Fruit fly (Drosophila melanogaster) whole organism, embryonic: ENCODE measurements around the gene CG2533.

Experiments
- Awh ChIP-seq: fragments of 200-800 bp; sonication (Bioruptor generic); IDR thresholded peaks from 2 replicates; pipeline ENCODE4, ENCODE4 v1.3.6; 2022; ENCODE audit warnings: missing biosample characterization, missing genetic modification characterization
- BEAF-32 ChIP-seq: fragments of 200-800 bp; sonication (Bioruptor generic); optimal IDR thresholded peaks from 3 replicates; lab custom pipeline; 2017; ENCODE audit warnings: missing biosample characterization, missing genetic modification characterization, mild to moderate bottlenecking, moderate library complexity, missing genetic modification reagents
- CG12104 ChIP-seq: fragments of 200-800 bp; sonication (Bioruptor generic); optimal IDR thresholded peaks from 3 replicates; lab custom pipeline; 2016; ENCODE audit warnings: missing biosample characterization, missing genetic modification characterization
- CG13296 ChIP-seq: fragments of 200-800 bp; sonication (Bioruptor generic); optimal IDR thresholded peaks from 3 replicates; lab custom pipeline; 2018; ENCODE audit warnings: missing biosample characterization, mild to moderate bottlenecking, missing genetic modification characterization
- CG13894 ChIP-seq: fragments of 200-800 bp; sonication (Bioruptor generic); optimal IDR thresholded peaks from 3 replicates; lab custom pipeline; 2018; ENCODE audit warnings: missing biosample characterization, mild to moderate bottlenecking, missing genetic modification characterization, moderate library complexity
- CG1529 ChIP-seq: fragments of 200-800 bp; sonication (Bioruptor generic); optimal IDR thresholded peaks from 3 replicates; lab custom pipeline; 2018; ENCODE audit warnings: missing biosample characterization, missing genetic modification characterization
- CG15696 ChIP-seq: fragments of 200-800 bp; sonication (Bioruptor generic); optimal IDR thresholded peaks from 2 replicates; lab custom pipeline; 2019; ENCODE audit warnings: missing biosample characterization, mild to moderate bottlenecking, missing genetic modification characterization, moderate library complexity
- CG1602 ChIP-seq: fragments of 200-800 bp; sonication (Bioruptor generic); optimal IDR thresholded peaks from 3 replicates; lab custom pipeline; 2016; ENCODE audit warnings: missing biosample characterization, missing genetic modification characterization
- CG17328 ChIP-seq: fragments of 200-800 bp; sonication (Bioruptor generic); IDR thresholded peaks from 2 replicates; pipeline ENCODE4 v1.3.6; 2022; ENCODE audit warnings: missing biosample characterization, missing genetic modification characterization
- CG2678 ChIP-seq: fragments of 200-800 bp; sonication (Bioruptor generic); optimal IDR thresholded peaks from 3 replicates; lab custom pipeline; 2019; ENCODE audit warnings: missing biosample characterization, mild to moderate bottlenecking, missing genetic modification characterization, moderate library complexity
- CG32767 ChIP-seq: fragments of 200-800 bp; sonication (Bioruptor generic); IDR thresholded peaks from 2 replicates; pipeline ENCODE4 v1.3.6; 2022; ENCODE audit warnings: missing biosample characterization, missing genetic modification characterization
- CG32772 ChIP-seq: fragments of 200-800 bp; sonication (Bioruptor generic); IDR thresholded peaks from 2 replicates; pipeline ENCODE4 v1.3.6; 2022; ENCODE audit warnings: missing biosample characterization, missing genetic modification characterization
- CG34422 ChIP-seq: fragments of 200-800 bp; sonication (Bioruptor generic); IDR thresholded peaks from 3 replicates; pipeline ENCODE4 v1.3.6; 2022; ENCODE audit warnings: missing biosample characterization, missing genetic modification characterization
- CG3726 ChIP-seq: fragments of 200-800 bp; sonication (Bioruptor generic); IDR thresholded peaks from 3 replicates; pipeline ENCODE4, ENCODE4 v1.3.6; 2022; ENCODE audit warnings: missing biosample characterization, missing genetic modification characterization
- CG4360 ChIP-seq: fragments of 200-800 bp; sonication (Bioruptor generic); IDR thresholded peaks from 2 replicates; pipeline ENCODE4 v1.3.6; 2022; ENCODE audit warnings: missing biosample characterization, missing genetic modification characterization
- CG43689 ChIP-seq: fragments of 200-800 bp; sonication (Bioruptor generic); IDR thresholded peaks from 2 replicates; pipeline ENCODE4 v1.3.6; 2022; ENCODE audit warnings: missing biosample characterization, missing genetic modification characterization
- CG4617 ChIP-seq: fragments of 200-800 bp; sonication (Bioruptor generic); optimal IDR thresholded peaks from 3 replicates; lab custom pipeline; 2016; ENCODE audit warnings: missing biosample characterization, missing genetic modification characterization, borderline replicate concordance
- CG5245 ChIP-seq: fragments of 200-800 bp; sonication (Bioruptor generic); optimal IDR thresholded peaks from 3 replicates; lab custom pipeline; 2016; ENCODE audit warnings: missing biosample characterization, missing genetic modification characterization
- CG7928 ChIP-seq: fragments of 200-800 bp; sonication (Bioruptor generic); optimal IDR thresholded peaks from 2 replicates; lab custom pipeline; 2017; ENCODE audit warnings: missing biosample characterization, mild to moderate bottlenecking, missing genetic modification characterization
- D19A ChIP-seq: fragments of 200-800 bp; optimal IDR thresholded peaks from 3 replicates; lab custom pipeline; 2019; ENCODE audit warnings: missing biosample characterization, mild to moderate bottlenecking, missing genetic modification characterization, moderate library complexity
- Deaf1 ChIP-seq: fragments of 200-800 bp; optimal IDR thresholded peaks from 3 replicates; lab custom pipeline; 2019; ENCODE audit warnings: missing biosample characterization, mild to moderate bottlenecking, missing genetic modification characterization, moderate library complexity
- E2f1 ChIP-seq: fragments of 200-800 bp; sonication (Bioruptor generic); IDR thresholded peaks from 2 replicates; pipeline ENCODE4 v1.3.6; 2022; ENCODE audit warnings: missing biosample characterization, missing genetic modification characterization
- E2f2 ChIP-seq: fragments of 200-800 bp; sonication (Bioruptor generic); IDR thresholded peaks from 2 replicates; pipeline ENCODE4 v1.3.6; 2022; ENCODE audit warnings: missing biosample characterization, missing genetic modification characterization
- Gsc ChIP-seq: fragments of 200-800 bp; sonication (Bioruptor generic); IDR thresholded peaks from 2 replicates; pipeline ENCODE4 v1.3.6; 2022; ENCODE audit warnings: missing biosample characterization, missing genetic modification characterization
- Gug ChIP-seq: fragments of 200-800 bp; sonication (Bioruptor generic); IDR thresholded peaks from 4 replicates; pipeline ENCODE4 v1.3.6; 2022; ENCODE audit warnings: missing biosample characterization, missing genetic modification characterization
- Mes4 ChIP-seq: fragments of 200-800 bp; sonication (Bioruptor generic); optimal IDR thresholded peaks from 2 replicates; lab custom pipeline; 2016; ENCODE audit warnings: missing biosample characterization, missing genetic modification characterization
- Oaz ChIP-seq: fragments of 200-800 bp; sonication (Bioruptor generic); IDR thresholded peaks from 2 replicates; pipeline ENCODE4 v1.3.6; 2022; ENCODE audit warnings: missing biosample characterization, missing genetic modification characterization
- Rx ChIP-seq: fragments of 200-800 bp; sonication (Bioruptor generic); IDR thresholded peaks from 2 replicates; pipeline ENCODE4 v1.3.6; 2022; ENCODE audit warnings: missing biosample characterization, missing genetic modification characterization
- Sin3A ChIP-seq: fragments of >200 bp; optimal IDR thresholded peaks from 2 replicates; lab custom pipeline; 2018
- Sry-β ChIP-seq: fragments of 200-800 bp; sonication (Bioruptor generic); optimal IDR thresholded peaks from 2 replicates; lab custom pipeline; 2018; ENCODE audit warnings: missing biosample characterization, mild to moderate bottlenecking, missing genetic modification characterization, moderate library complexity
- Tbp ChIP-seq: fragments of >200 bp; optimal IDR thresholded peaks from 2 replicates; lab custom pipeline; 2018; ENCODE audit warnings: missing biosample characterization, missing genetic modification characterization
- Trl ChIP-seq, 3 experiments: fragments of >200 bp in 2 of 3; fragments of 200-800 bp in 1 of 3; sonication (Bioruptor generic) in 1 of 3; optimal IDR thresholded peaks; 2 replicates in 1 of 3; 3 replicates in 2 of 3; lab custom pipeline; 2016 to 2017; ENCODE audit warnings: missing biosample characterization in 1 of 3, missing genetic modification characterization in 1 of 3
- abd-A ChIP-seq: fragments of 200-800 bp; sonication (Bioruptor generic); optimal IDR thresholded peaks from 3 replicates; lab custom pipeline; 2019; ENCODE audit warnings: missing biosample characterization, mild to moderate bottlenecking, missing genetic modification characterization, moderate library complexity
- cato ChIP-seq: fragments of 200-800 bp; sonication (Bioruptor generic); optimal IDR thresholded peaks from 2 replicates; lab custom pipeline; 2016; ENCODE audit warnings: missing biosample characterization, missing genetic modification characterization, borderline replicate concordance
- chinmo ChIP-seq: fragments of 200-800 bp; sonication (Bioruptor generic); IDR thresholded peaks from 4 replicates; pipeline ENCODE4 v1.3.6; 2022; ENCODE audit warnings: missing biosample characterization, missing genetic modification characterization; ENCODE audit not compliant: partially characterized antibody
- dati ChIP-seq: fragments of 200-800 bp; sonication (Bioruptor generic); IDR thresholded peaks from 2 replicates; pipeline ENCODE4 v1.3.6; 2022; ENCODE audit warnings: missing biosample characterization, missing genetic modification characterization
- eve ChIP-seq, 2 experiments: fragments of >200 bp; optimal IDR thresholded peaks; 2 replicates each; lab custom pipeline; 2017; ENCODE audit warnings: missing biosample characterization in 2 of 2, missing genetic modification characterization in 2 of 2
- ewg ChIP-seq: fragments of 200-800 bp; sonication (Bioruptor generic); optimal IDR thresholded peaks from 3 replicates; lab custom pipeline; 2017; ENCODE audit warnings: mild to moderate bottlenecking, missing biosample characterization, missing genetic modification reagents, missing genetic modification characterization
- ftz-f1 ChIP-seq: fragments of 200-800 bp; sonication (Bioruptor generic); optimal IDR thresholded peaks from 2 replicates; lab custom pipeline; 2016; ENCODE audit warnings: missing biosample characterization, missing genetic modification characterization
- gce ChIP-seq: fragments of 200-800 bp; sonication (Bioruptor generic); IDR thresholded peaks from 3 replicates; pipeline ENCODE4 v1.3.6; 2022; ENCODE audit warnings: missing biosample characterization, missing genetic modification characterization
- grn ChIP-seq: fragments of 200-800 bp; sonication (Bioruptor generic); optimal IDR thresholded peaks from 3 replicates; lab custom pipeline; 2017; ENCODE audit warnings: missing biosample characterization, missing genetic modification characterization
- gro ChIP-seq: fragments of 200-800 bp; sonication (Bioruptor generic); optimal IDR thresholded peaks from 2 replicates; lab custom pipeline; 2016; ENCODE audit warnings: missing biosample characterization, missing genetic modification characterization
- gsb-n ChIP-seq: fragments of 200-800 bp; sonication (Bioruptor generic); optimal IDR thresholded peaks from 3 replicates; lab custom pipeline; 2018; ENCODE audit warnings: missing biosample characterization, mild to moderate bottlenecking, missing genetic modification characterization
- hth ChIP-seq: fragments of >200 bp; optimal IDR thresholded peaks from 2 replicates; lab custom pipeline; 2017; ENCODE audit warnings: inconsistent platforms
- klu ChIP-seq: fragments of 200-800 bp; sonication (Bioruptor generic); IDR thresholded peaks from 2 replicates; pipeline ENCODE4 v1.3.6; 2022; ENCODE audit warnings: missing biosample characterization, missing genetic modification characterization
- lola ChIP-seq, 3 experiments: fragments of >200 bp in 2 of 3; fragments of 200-800 bp in 1 of 3; sonication (Bioruptor generic) in 1 of 3; optimal IDR thresholded peaks; 2 replicates each; lab custom pipeline; 2017 to 2019; ENCODE audit warnings: missing biosample characterization in 3 of 3, missing genetic modification characterization in 3 of 3, mild to moderate bottlenecking in 1 of 3, moderate library complexity in 1 of 3
- luna ChIP-seq: fragments of 200-800 bp; sonication (Bioruptor generic); optimal IDR thresholded peaks from 2 replicates; lab custom pipeline; 2016; ENCODE audit warnings: missing biosample characterization, missing genetic modification characterization
- maf-S ChIP-seq: fragments of 200-800 bp; sonication (Bioruptor generic); optimal IDR thresholded peaks from 2 replicates; lab custom pipeline; 2016; ENCODE audit warnings: missing biosample characterization, missing genetic modification characterization
- slou ChIP-seq: fragments of 200-800 bp; sonication (Bioruptor generic); optimal IDR thresholded peaks from 3 replicates; lab custom pipeline; 2016; ENCODE audit warnings: missing biosample characterization, missing genetic modification characterization
- tup ChIP-seq: fragments of 200-800 bp; sonication (Bioruptor generic); optimal IDR thresholded peaks from 2 replicates; lab custom pipeline; 2016; ENCODE audit warnings: missing biosample characterization, mild to moderate bottlenecking, missing genetic modification characterization, moderate library complexity
- unc-4 ChIP-seq: fragments of 200-800 bp; sonication (Bioruptor generic); IDR thresholded peaks from 2 replicates; pipeline ENCODE4 v1.3.6; 2022; ENCODE audit warnings: missing biosample characterization, missing genetic modification characterization; ENCODE audit not compliant: partially characterized antibody
- yki ChIP-seq: fragments of >200 bp; optimal IDR thresholded peaks from 3 replicates; lab custom pipeline; 2018

The CG2533 gene

DNA sequence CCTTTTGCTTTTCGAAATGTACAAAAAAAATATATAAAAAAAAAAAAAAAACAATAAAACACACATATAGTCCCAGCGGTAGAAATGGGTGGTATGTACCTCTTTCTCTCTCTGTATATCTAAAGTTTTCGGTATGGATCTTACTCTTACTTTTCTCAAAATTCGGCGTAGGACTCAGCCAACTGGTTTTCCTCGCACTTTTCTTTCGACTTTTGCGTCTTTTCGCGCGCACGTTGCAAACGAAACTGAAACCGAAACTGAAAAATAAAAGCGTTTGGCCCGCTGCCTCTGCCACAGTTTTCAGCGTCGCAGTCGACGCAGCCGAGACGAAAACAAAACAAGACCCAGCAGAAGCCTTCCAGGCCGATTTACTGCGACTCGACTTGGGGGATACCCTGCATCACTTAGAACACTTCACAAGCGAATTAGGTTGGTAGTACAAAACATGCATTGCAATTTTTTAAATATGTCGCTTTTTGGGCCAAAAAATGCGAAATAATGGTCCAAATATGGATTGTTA is 45.5 kb downstream of the CG2533 start, which contains the start of gene CG1572 (continued):
- TF ChIP-seq D19A (no peak), ewg (GFP tag; lab: Kevin White, UChicago) (no peak), Rx (no peak), BEAF-32 (GFP tag; lab: Kevin White, UChicago) (no peak), CG13296 (no peak), luna (no peak), E2f2 (peak; percentile 23; the same call in 1 of the 2 replicates), CG32767 (no peak), yki (no peak), gsb-n (tag; lab: Kevin White, UChicago) (no peak), ftz-f1 (GFP tag; lab: Kevin White, UChicago) (no peak), CG17328 (no peak), slou (no peak), CG15696 (tag; lab: Kevin White, UChicago) (no peak), klu (no peak), CG1602 (GFP tag; lab: Kevin White, UChicago) (no peak), Sry-β (no peak), CG7928 (GFP tag; lab: Kevin White, UChicago) (no peak), Mes4 (GFP tag; lab: Kevin White, UChicago) (no peak), Gsc (GFP tag; lab: Robert Waterston, UW) (no peak), grn (GFP tag; lab: Kevin White, UChicago) (no peak), E2f1 (GFP tag; lab: Robert Waterston, UW) (0 out of 2 replicates have a peak, but pooled peaks have one; percentile 9), lola (GFP tag; optimal IDR thresholded peaks at IDR 0.05; lab: Kevin White, UChicago) (no peak), CG3726 (GFP tag; lab: Robert Waterston, UW) (no peak), chinmo (GFP tag; lab: Robert Waterston, UW) (0 out of 4 replicates have a peak, but pooled peaks have one; percentile 46), hth (lab: Kevin White, UChicago) (no peak), CG32772 (GFP tag; lab: Robert Waterston, UW) (no peak), Gug (GFP tag; lab: Robert Waterston, UW) (no peak), eve (GFP tag; optimal IDR thresholded peaks at IDR 0.05; lab: Kevin White, UChicago) (no peak), CG1529 (GFP tag; lab: Kevin White, UChicago) (no peak), CG5245 (GFP tag; lab: Kevin White, UChicago) (no peak), gce (no peak), Oaz (no peak), Tbp (GFP tag; lab: Kevin White, UChicago) (no peak), Awh (GFP tag; lab: Robert Waterston, UW) (no peak), CG4360 (GFP tag; lab: Robert Waterston, UW) (no peak), CG43689 (GFP tag; lab: Robert Waterston, UW) (no peak), maf-S (GFP tag; lab: Kevin White, UChicago) (no peak), Sin3A (lab: Kevin White, UChicago) (no peak), Trl (optimal IDR thresholded peaks at IDR 0.05; lab: Kevin White, UChicago) (no peak), Trl (GFP tag; optimal IDR thresholded peaks at IDR 0.05; lab: Kevin White, UChicago) (no peak), CG13894 (peak; percentile 30), cato (GFP tag; lab: Kevin White, UChicago) (no peak), tup (GFP tag; lab: Kevin White, UChicago) (no peak), CG4617 (GFP tag; lab: Kevin White, UChicago) (no peak), gro (no peak), CG12104 (GFP tag; lab: Kevin White, UChicago) (no peak), abd-A (tag; lab: Kevin White, UChicago) (no peak), dati (GFP tag; lab: Robert Waterston, UW) (no peak), unc-4 (GFP tag; lab: Robert Waterston, UW) (no peak), Deaf1 (tag; lab: Kevin White, UChicago) (peak; percentile 22), CG2678 (tag; lab: Kevin White, UChicago) (no peak), CG34422 (peak; percentile 44; the same call in 1 of the 3 replicates)
